Fruit fly (Drosophila melanogaster) S2 (cell line): ENCODE data around the gene CG13738.

ENCODE experiments used
- CG8478 ChIP-seq: fragments of >200 bp; optimal IDR thresholded peaks from 2 replicates; lab custom pipeline; 2018
- CTCF ChIP-seq, 2 experiments: fragments of >200 bp; optimal IDR thresholded peaks; 2 replicates each; lab custom pipeline; 2018

dm6 chr3L:14006704-14007126, 33.4 kb upstream of the CG13738 start:
- no peak for TF ChIP-seq CG8478 (lab: Kevin White, UChicago)
- TF ChIP-seq CTCF (optimal IDR thresholded peaks at IDR 0.05; lab: Kevin White, UChicago), result no peak
